Fruit fly (Drosophila melanogaster) Kc167 (cell line): Measurements from ENCODE around the gene PIG-L.

Experiments used
- Myc ChIP-seq: fragments of >200 bp; optimal IDR thresholded peaks from 2 replicates; lab custom pipeline; 2017; ENCODE audit warnings: missing external identifiers
- Sin3A ChIP-seq: fragments of >200 bp; optimal IDR thresholded peaks from 2 replicates; lab custom pipeline; 2018; ENCODE audit warnings: missing external identifiers
- h ChIP-seq: fragments of >200 bp; optimal IDR thresholded peaks from 3 replicates; lab custom pipeline; 2018; ENCODE audit warnings: missing external identifiers
- insv ChIP-seq: fragments of >200 bp; optimal IDR thresholded peaks from 3 replicates; lab custom pipeline; 2018; ENCODE audit warnings: missing external identifiers
- psq ChIP-seq: fragments of >200 bp; optimal IDR thresholded peaks from 2 replicates; lab custom pipeline; 2017; ENCODE audit warnings: missing external identifiers
- ttk ChIP-seq: sonication (Bioruptor generic); optimal IDR thresholded peaks from 2 replicates; lab custom pipeline; 2017; ENCODE audit warnings: missing external identifiers

Gene PIG-L

dm6 chr3R:20012688-20013087 is 8.4 kb downstream of the PIG-L start:
- TF ChIP-seq Sin3A (lab: Kevin White, UChicago) (no peak), psq (lab: Kevin White, UChicago) (no peak), h (lab: Kevin White, UChicago) (no peak)

- TF ChIP-seq h (lab: Kevin White, UChicago) (no peak), psq (lab: Kevin White, UChicago) (no peak), Sin3A (lab: Kevin White, UChicago) (no peak), Myc (lab: Kevin White, UChicago) (no peak), insv (lab: Kevin White, UChicago) (no peak), ttk (lab: Kevin White, UChicago) (no peak)
Measured at dm6 chr3R:20010942-20011341, 10.2 kb downstream of the PIG-L start.

- TF ChIP-seq psq (lab: Kevin White, UChicago) (peak; percentile 91), h (lab: Kevin White, UChicago) (no peak), Myc (lab: Kevin White, UChicago) (no peak)
Measured at dm6 chr3R:20008372-20009051, 12.6 kb downstream of the PIG-L start, which contains the start of the genes Hs6st and MED25. TSS of gene Hs6st (minus strand) at chr3R:20008512. TSS of gene MED25 (plus strand) at chr3R:20008947.

dm6 chr3R:20007399-20008285 is 13.5 kb downstream of the PIG-L start:
- TF ChIP-seq Myc (lab: Kevin White, UChicago) (no peak), h (lab: Kevin White, UChicago) (no peak), ttk (lab: Kevin White, UChicago) (no peak), insv (lab: Kevin White, UChicago) (no peak), psq (lab: Kevin White, UChicago) (no peak), Sin3A (lab: Kevin White, UChicago) (no peak)

dm6 chr3R:20006617-20007016 is 14.5 kb downstream of the PIG-L start:
- no peak for TF ChIP-seq psq (lab: Kevin White, UChicago)
- TF ChIP-seq h (lab: Kevin White, UChicago): no peak
- no peak for TF ChIP-seq Sin3A (lab: Kevin White, UChicago)
- no peak for TF ChIP-seq Myc (lab: Kevin White, UChicago)
- no peak for TF ChIP-seq insv (lab: Kevin White, UChicago)
- TF ChIP-seq ttk (lab: Kevin White, UChicago): no peak

dm6 chr3R:20004697-20005096 is 16.4 kb downstream of the PIG-L start:
- TF ChIP-seq Sin3A (lab: Kevin White, UChicago) (no peak), h (lab: Kevin White, UChicago) (no peak), ttk (lab: Kevin White, UChicago) (no peak), insv (lab: Kevin White, UChicago) (no peak), psq (lab: Kevin White, UChicago) (no peak), Myc (lab: Kevin White, UChicago) (no peak)

- no peak for TF ChIP-seq Sin3A (lab: Kevin White, UChicago)
- TF ChIP-seq Myc (lab: Kevin White, UChicago): no peak
- no peak for TF ChIP-seq psq (lab: Kevin White, UChicago)
- no peak for TF ChIP-seq insv (lab: Kevin White, UChicago)
- no peak for TF ChIP-seq ttk (lab: Kevin White, UChicago)
- no peak for TF ChIP-seq h (lab: Kevin White, UChicago)
Measured at dm6 chr3R:20001595-20001997, 19.5 kb downstream of the PIG-L start.

dm6 chr3R:19999474-19999873 is 21.7 kb downstream of the PIG-L start:
- TF ChIP-seq Myc (lab: Kevin White, UChicago) (no peak), psq (lab: Kevin White, UChicago) (no peak), Sin3A (lab: Kevin White, UChicago) (no peak), insv (lab: Kevin White, UChicago) (no peak), ttk (lab: Kevin White, UChicago) (no peak), h (lab: Kevin White, UChicago) (no peak)

- TF ChIP-seq psq (lab: Kevin White, UChicago): no peak
- no peak for TF ChIP-seq insv (lab: Kevin White, UChicago)
- no peak for TF ChIP-seq ttk (lab: Kevin White, UChicago)
- TF ChIP-seq Sin3A (lab: Kevin White, UChicago): no peak
- TF ChIP-seq Myc (lab: Kevin White, UChicago): no peak
- no peak for TF ChIP-seq h (lab: Kevin White, UChicago)
Measured at dm6 chr3R:19998418-19998817, 22.7 kb downstream of the PIG-L start.

dm6 chr3R:19997526-19998070 is 23.5 kb downstream of the PIG-L start:
- TF ChIP-seq h (lab: Kevin White, UChicago) (no peak), insv (lab: Kevin White, UChicago) (no peak)

- TF ChIP-seq insv (lab: Kevin White, UChicago) (no peak), ttk (lab: Kevin White, UChicago) (no peak), psq (lab: Kevin White, UChicago) (no peak), Sin3A (lab: Kevin White, UChicago) (no peak), Myc (lab: Kevin White, UChicago) (no peak)
Measured at dm6 chr3R:19996433-19996832, 24.7 kb downstream of the PIG-L start.
